Worm (Caenorhabditis elegans) whole organism, L3 larva: ENCODE results near the gene F35F10.14.

Experiments
- ama-1 ChIP-seq: fragments of 150-350 bp; optimal IDR thresholded peaks from 2 replicates; lab custom pipeline; 2018
- ceh-28 ChIP-seq: fragments of 150-350 bp; optimal IDR thresholded peaks from 2 replicates; lab custom pipeline; 2014; ENCODE audit warnings: missing biosample characterization, missing genetic modification reagents, missing genetic modification characterization
- pha-4 ChIP-seq: fragments of 150-350 bp; optimal IDR thresholded peaks from 2 replicates; lab custom pipeline; 2014; ENCODE audit warnings: missing biosample characterization, missing genetic modification reagents, missing genetic modification characterization

- no peak for TF ChIP-seq ama-1 (lab: Kevin White, UChicago)
- TF ChIP-seq ceh-28 = no peak
- TF ChIP-seq pha-4 (tag; lab: Kevin White, UChicago) = no peak
Measured at ce11 chrV:3357106-3357505, 37.2 kb upstream of the F35F10.14 start, which contains the start of gene scrm-3.
